Worm (Caenorhabditis elegans): Measurements from ENCODE around the gene chil-2.
"Not testable (repeated sequence)": the region's sequence is repeated elsewhere in the genome, so short reads cannot be mapped to it uniquely, and the experiment has no call there.

chil-2 gene

DNA sequence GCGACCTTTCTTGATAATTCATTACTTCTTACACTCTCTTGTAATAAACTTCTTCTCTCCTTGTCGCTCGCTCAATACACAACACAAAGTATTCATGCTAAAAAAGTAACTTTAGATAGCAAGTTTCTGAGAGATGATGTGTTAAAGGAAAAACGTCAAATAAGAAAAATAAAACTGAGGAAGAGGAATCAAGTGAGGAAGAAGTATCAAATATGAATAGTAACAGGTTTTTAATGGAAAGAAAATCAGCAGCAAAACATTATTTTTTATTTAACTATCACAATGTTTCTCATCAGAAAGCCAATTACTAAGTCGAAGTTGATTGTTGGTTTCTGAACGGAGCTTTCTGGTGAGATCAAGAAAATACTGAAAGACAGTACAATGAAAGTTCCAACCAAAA is 8.0 kb downstream of the chil-2 start, which contains the start of gene chil-1:
Gene chil-1 (minus strand): TSS at position 101 of the 400 bp plus-strand sequence.
- not testable (repeated sequence) for TF ChIP-seq fkh-2 (tag; optimal IDR thresholded peaks at IDR 0.05); pha-4 (tag; optimal IDR thresholded peaks at IDR 0.05); ama-1 (optimal IDR thresholded peaks at IDR 0.05)

DNA sequence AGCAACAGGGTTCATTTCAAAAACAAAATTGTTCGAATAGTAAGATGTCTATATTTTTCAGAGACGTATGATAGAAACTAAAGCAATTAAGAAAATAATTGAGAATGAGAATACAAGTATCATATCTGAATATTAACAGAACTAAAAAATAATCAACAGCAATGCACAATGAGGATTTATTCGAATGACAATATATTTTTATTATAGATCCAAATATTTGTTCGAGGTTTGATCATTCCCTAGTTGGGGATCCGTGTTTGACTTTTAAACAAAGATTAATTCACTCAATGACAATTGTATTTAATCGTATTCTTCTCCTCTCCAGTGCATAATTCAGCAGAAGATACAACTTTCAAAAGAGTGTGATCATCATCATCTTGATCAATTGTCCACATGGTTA is 12.3 kb downstream of the chil-2 start, which contains the start of gene C08H9.18:
Gene C08H9.18 (minus strand): TSS at position 101 of the 400 bp plus-strand sequence.
- no peak for TF ChIP-seq nhr-28 (tag; optimal IDR thresholded peaks at IDR 0.05)
- no peak for TF ChIP-seq lin-39 (tag; optimal IDR thresholded peaks at IDR 0.05)

DNA sequence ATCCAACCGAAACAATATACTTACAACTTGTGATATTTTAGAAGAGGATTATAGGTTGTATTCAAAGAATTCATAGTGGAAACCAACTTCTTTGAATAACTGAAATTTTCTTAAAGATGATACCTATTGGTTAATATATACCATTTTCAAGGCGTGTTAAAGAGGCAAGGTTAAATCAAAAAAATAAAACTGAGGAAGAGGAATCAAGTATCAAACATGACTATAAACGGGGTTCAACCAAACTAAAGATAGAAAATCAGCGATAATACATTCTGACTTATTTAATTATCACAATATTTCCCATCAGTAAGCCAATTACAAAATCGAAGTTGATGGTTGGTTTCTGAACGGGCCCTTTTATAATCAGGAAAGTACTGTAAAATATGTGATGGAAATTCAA is 13.0 kb downstream of the chil-2 start, which contains the start of gene chil-3:
Gene chil-3 (minus strand): TSS at position 101 of the 400 bp plus-strand sequence.
- TF ChIP-seq nhr-67 (tag; optimal IDR thresholded peaks at IDR 0.05) (no peak), ceh-16 (tag; optimal IDR thresholded peaks at IDR 0.05) (no peak), nhr-43 (tag; optimal IDR thresholded peaks at IDR 0.05; ENCODE audit: poor library complexity, severe bottlenecking) (no peak), nhr-23 (tag; optimal IDR thresholded peaks at IDR 0.05) (no peak), fos-1 (tag; optimal IDR thresholded peaks at IDR 0.05) (no peak), nhr-77 (tag; optimal IDR thresholded peaks at IDR 0.05) (no peak), aly-2 (tag; optimal IDR thresholded peaks at IDR 0.05) (no peak), fkh-2 (tag; optimal IDR thresholded peaks at IDR 0.05) (no peak), ama-1 (optimal IDR thresholded peaks at IDR 0.05) (no peak), lsy-12 (tag; optimal IDR thresholded peaks at IDR 0.05) (no peak), unc-62 (GFP tag; optimal IDR thresholded peaks at IDR 0.05) (no peak), elt-2 (tag; optimal IDR thresholded peaks at IDR 0.05) (no peak), R02D3.7 (tag; optimal IDR thresholded peaks at IDR 0.05) (no peak), sea-2 (GFP tag; optimal IDR thresholded peaks at IDR 0.05) (no peak), nhr-12 (tag; optimal IDR thresholded peaks at IDR 0.05) (no peak), snpc-4 (tag; optimal IDR thresholded peaks at IDR 0.05) (no peak), nhr-76 (tag; optimal IDR thresholded peaks at IDR 0.05) (no peak), skn-1 (tag; optimal IDR thresholded peaks at IDR 0.05) (no peak), ceh-28 (tag; optimal IDR thresholded peaks at IDR 0.05) (no peak)

DNA sequence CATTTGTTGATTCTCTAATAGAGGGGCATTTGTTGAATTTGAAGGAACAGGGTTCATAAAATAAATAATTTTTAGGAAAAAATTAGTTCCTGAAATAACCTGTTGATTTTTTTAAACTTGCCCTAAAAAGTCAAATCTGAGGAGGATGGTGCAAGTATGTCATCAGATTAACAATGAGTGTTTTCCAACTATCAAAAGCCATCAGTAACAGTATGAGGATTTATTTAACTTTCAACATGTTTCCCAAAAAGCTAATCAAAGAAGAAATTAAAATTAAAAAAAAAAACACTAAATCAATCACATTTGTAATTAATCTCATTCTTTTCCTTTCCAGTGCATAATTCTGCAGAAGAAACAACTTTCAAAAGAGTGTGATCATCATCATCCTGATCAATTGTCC is 14.8 kb downstream of the chil-2 start, which contains the start of gene chil-5:
Gene chil-5 (minus strand): TSS at position 101 of the 400 bp plus-strand sequence.
- no peak for TF ChIP-seq ceh-82 (tag; optimal IDR thresholded peaks at IDR 0.05)
- TF ChIP-seq nhr-23 (tag; optimal IDR thresholded peaks at IDR 0.05), result no peak
- no peak for TF ChIP-seq fos-1 (tag; optimal IDR thresholded peaks at IDR 0.05)
- TF ChIP-seq egl-5 (tag; optimal IDR thresholded peaks at IDR 0.05), result no peak
- TF ChIP-seq jun-1 (tag; optimal IDR thresholded peaks at IDR 0.05), result no peak

DNA sequence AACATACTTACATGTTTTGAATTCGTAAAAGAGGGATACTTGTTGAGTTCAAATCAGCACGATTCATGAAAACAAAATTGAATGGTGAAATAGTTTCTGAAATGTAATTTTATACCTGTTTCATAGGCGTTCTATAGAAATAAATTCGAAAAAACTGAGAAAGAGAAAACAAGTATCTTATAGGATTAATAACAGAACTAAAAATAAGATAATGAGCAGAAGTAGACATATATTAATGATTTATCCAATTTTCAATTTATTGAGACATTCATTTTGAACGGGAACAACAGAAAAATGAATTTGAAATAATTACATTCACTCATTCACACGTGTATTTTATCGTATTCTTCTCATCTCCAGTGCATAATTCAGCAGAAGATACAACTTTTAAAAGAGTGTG is 16.6 kb downstream of the chil-2 start, which contains the start of gene chil-6:
Gene chil-6 (minus strand): TSS at position 101 of the 400 bp plus-strand sequence.
- TF ChIP-seq pha-4 (tag; optimal IDR thresholded peaks at IDR 0.05) (no peak), aly-2 (tag; optimal IDR thresholded peaks at IDR 0.05) (no peak), nhr-43 (tag; optimal IDR thresholded peaks at IDR 0.05; ENCODE audit: poor library complexity, severe bottlenecking) (no peak), nhr-76 (tag; optimal IDR thresholded peaks at IDR 0.05) (no peak), nhr-23 (tag; optimal IDR thresholded peaks at IDR 0.05) (no peak), fkh-10 (GFP tag; optimal IDR thresholded peaks at IDR 0.05) (no peak), zag-1 (tag; optimal IDR thresholded peaks at IDR 0.05) (no peak), nhr-12 (tag; optimal IDR thresholded peaks at IDR 0.05) (no peak), snpc-4 (tag; optimal IDR thresholded peaks at IDR 0.05) (no peak), eor-1 (tag; optimal IDR thresholded peaks at IDR 0.05) (no peak), unc-62 (GFP tag; optimal IDR thresholded peaks at IDR 0.05) (no peak), ceh-16 (tag; optimal IDR thresholded peaks at IDR 0.05) (no peak), R02D3.7 (tag; optimal IDR thresholded peaks at IDR 0.05) (no peak), lin-39 (tag; optimal IDR thresholded peaks at IDR 0.05) (no peak), nhr-28 (tag; optimal IDR thresholded peaks at IDR 0.05) (no peak), mml-1 (tag; optimal IDR thresholded peaks at IDR 0.05) (no peak), pqm-1 (tag; optimal IDR thresholded peaks at IDR 0.05) (no peak), fkh-2 (tag; optimal IDR thresholded peaks at IDR 0.05) (no peak), unc-39 (tag; optimal IDR thresholded peaks at IDR 0.05) (no peak), skn-1 (tag; optimal IDR thresholded peaks at IDR 0.05) (no peak)

DNA sequence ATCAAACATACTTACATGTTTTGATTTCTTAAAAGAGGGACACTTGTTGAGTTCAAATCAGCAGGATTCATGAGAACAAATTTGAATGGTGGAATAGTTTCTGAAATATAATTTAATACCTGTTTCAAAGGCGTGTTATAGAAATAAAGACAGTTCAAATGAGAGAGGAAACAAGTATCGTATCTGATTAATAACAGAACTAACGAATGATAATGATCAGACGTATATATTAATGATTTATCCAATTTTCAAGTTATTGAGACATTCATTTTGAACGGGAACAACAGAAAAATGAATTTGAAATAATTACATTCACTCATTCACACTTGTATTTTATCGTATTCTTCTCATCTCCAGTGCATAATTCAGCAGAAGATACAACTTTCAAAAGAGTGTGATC is 18.8 kb downstream of the chil-2 start, which contains the start of gene chil-4:
Gene chil-4 (minus strand): TSS at position 101 of the 400 bp plus-strand sequence.
- no peak for TF ChIP-seq mml-1 (tag; optimal IDR thresholded peaks at IDR 0.05)
- TF ChIP-seq unc-62 (GFP tag; optimal IDR thresholded peaks at IDR 0.05), result no peak
- TF ChIP-seq nfya-1 (tag; optimal IDR thresholded peaks at IDR 0.05; ENCODE audit: insufficient read depth), result no peak
- TF ChIP-seq skn-1 (tag; optimal IDR thresholded peaks at IDR 0.05), result no peak
- TF ChIP-seq fkh-10 (GFP tag; optimal IDR thresholded peaks at IDR 0.05), result no peak
- TF ChIP-seq ceh-82 (tag; optimal IDR thresholded peaks at IDR 0.05), result no peak
- no peak for TF ChIP-seq sea-2 (GFP tag; optimal IDR thresholded peaks at IDR 0.05)
- TF ChIP-seq aly-2 (tag; optimal IDR thresholded peaks at IDR 0.05), result no peak
- no peak for TF ChIP-seq lsy-12 (tag; optimal IDR thresholded peaks at IDR 0.05)
- TF ChIP-seq pqm-1 (tag; optimal IDR thresholded peaks at IDR 0.05), result no peak
- no peak for TF ChIP-seq R02D3.7 (tag; optimal IDR thresholded peaks at IDR 0.05)
- no peak for TF ChIP-seq ceh-28 (tag; optimal IDR thresholded peaks at IDR 0.05)
- TF ChIP-seq nhr-11 (tag; optimal IDR thresholded peaks at IDR 0.05), result no peak
- no peak for TF ChIP-seq elt-2 (tag; optimal IDR thresholded peaks at IDR 0.05)

Measured in whole organism, L3 larva.